Worm (Caenorhabditis elegans): ENCODE measurements around the gene ZK688.11.

The ZK688.11 gene

ce11 chrIII:7855468-7855867 is 29.3 kb downstream of the ZK688.11 start:
- TF ChIP-seq ceh-82 (tag; optimal IDR thresholded peaks at IDR 0.05) (no peak), ceh-16 (tag; optimal IDR thresholded peaks at IDR 0.05) (no peak), hmg-11 (tag; optimal IDR thresholded peaks at IDR 0.05) (no peak), unc-62 (GFP tag; optimal IDR thresholded peaks at IDR 0.05) (no peak), sea-2 (GFP tag; optimal IDR thresholded peaks at IDR 0.05) (no peak), nhr-43 (tag; optimal IDR thresholded peaks at IDR 0.05; ENCODE audit: poor library complexity, severe bottlenecking) (no peak), elt-1 (tag; optimal IDR thresholded peaks at IDR 0.05) (no peak), nhr-76 (tag; optimal IDR thresholded peaks at IDR 0.05) (no peak), nhr-77 (tag; optimal IDR thresholded peaks at IDR 0.05) (no peak), pqm-1 (tag; optimal IDR thresholded peaks at IDR 0.05) (no peak), nhr-28 (tag; optimal IDR thresholded peaks at IDR 0.05) (no peak), tbx-2 (tag; optimal IDR thresholded peaks at IDR 0.05) (no peak), nhr-12 (tag; optimal IDR thresholded peaks at IDR 0.05) (no peak), elt-3 (tag; optimal IDR thresholded peaks at IDR 0.05) (no peak), fos-1 (tag; optimal IDR thresholded peaks at IDR 0.05) (no peak), zag-1 (tag; optimal IDR thresholded peaks at IDR 0.05) (no peak), lin-15B (tag; optimal IDR thresholded peaks at IDR 0.05) (no peak), daf-12 (tag; optimal IDR thresholded peaks at IDR 0.05) (no peak), ZK546.5 (tag; optimal IDR thresholded peaks at IDR 0.05) (no peak)

- peak; percentile 97 for TF ChIP-seq R02D3.7 (tag; optimal IDR thresholded peaks at IDR 0.05)
- peak; percentile 96 for TF ChIP-seq snpc-4 (tag; optimal IDR thresholded peaks at IDR 0.05)
- TF ChIP-seq nhr-76 (tag; optimal IDR thresholded peaks at IDR 0.05), result peak; percentile 92
- peak; percentile 97 for TF ChIP-seq elt-2 (tag; optimal IDR thresholded peaks at IDR 0.05)
- TF ChIP-seq elt-3 (tag; optimal IDR thresholded peaks at IDR 0.05), result peak; percentile 83 to 98 (median 90)
- peak; percentile 96 for TF ChIP-seq elt-1 (tag; optimal IDR thresholded peaks at IDR 0.05)
- peak; percentile 94 for TF ChIP-seq ztf-4 (tag; optimal IDR thresholded peaks at IDR 0.05)
- peak; percentile 99 for TF ChIP-seq unc-62 (GFP tag; optimal IDR thresholded peaks at IDR 0.05)
- no peak for TF ChIP-seq eor-1 (tag; optimal IDR thresholded peaks at IDR 0.05)
- peak; percentile 100 for TF ChIP-seq lsy-12 (tag; optimal IDR thresholded peaks at IDR 0.05)
- peak; percentile 99 for TF ChIP-seq nfya-1 (tag; optimal IDR thresholded peaks at IDR 0.05; ENCODE audit: insufficient read depth)
- TF ChIP-seq jun-1 (tag; optimal IDR thresholded peaks at IDR 0.05), result peak; percentile 99
- TF ChIP-seq nhr-77 (tag; optimal IDR thresholded peaks at IDR 0.05), result peak; percentile 96
- peak; percentile 91 for TF ChIP-seq daf-12 (tag; optimal IDR thresholded peaks at IDR 0.05)
- TF ChIP-seq nhr-23 (tag; optimal IDR thresholded peaks at IDR 0.05), result peak; percentile 100
- peak; percentile 95 for TF ChIP-seq hmg-11 (tag; optimal IDR thresholded peaks at IDR 0.05)
- TF ChIP-seq nhr-237 (tag; optimal IDR thresholded peaks at IDR 0.05), result peak; percentile 48
- peak; percentile 26 for TF ChIP-seq nhr-67 (tag; optimal IDR thresholded peaks at IDR 0.05)
- no peak for TF ChIP-seq ztf-11 (tag; optimal IDR thresholded peaks at IDR 0.05)
- peak; percentile 99 for TF ChIP-seq lin-39 (tag; optimal IDR thresholded peaks at IDR 0.05)
- TF ChIP-seq ceh-28 (tag; optimal IDR thresholded peaks at IDR 0.05), result peak; percentile 97
- peak; percentile 88 for TF ChIP-seq ama-1 (optimal IDR thresholded peaks at IDR 0.05)
- peak; percentile 99 for TF ChIP-seq nhr-43 (tag; optimal IDR thresholded peaks at IDR 0.05; ENCODE audit: poor library complexity, severe bottlenecking)
- TF ChIP-seq nhr-11 (tag; optimal IDR thresholded peaks at IDR 0.05), result peak; percentile 99
- TF ChIP-seq sea-2 (GFP tag; optimal IDR thresholded peaks at IDR 0.05), result peak; percentile 47
- peak; percentile 100 for TF ChIP-seq pha-4 (tag; optimal IDR thresholded peaks at IDR 0.05)
- no peak for TF ChIP-seq ceh-9 (tag; optimal IDR thresholded peaks at IDR 0.05)
- peak; percentile 93 for TF ChIP-seq zag-1 (tag; optimal IDR thresholded peaks at IDR 0.05)
- TF ChIP-seq fkh-2 (tag; optimal IDR thresholded peaks at IDR 0.05), result no peak
- TF ChIP-seq unc-39 (tag; optimal IDR thresholded peaks at IDR 0.05), result peak; percentile 53
- peak; percentile 79 for TF ChIP-seq ZK546.5 (tag; optimal IDR thresholded peaks at IDR 0.05)
- peak; percentile 82 for TF ChIP-seq ceh-16 (tag; optimal IDR thresholded peaks at IDR 0.05)
- peak; percentile 79 for TF ChIP-seq mdl-1 (tag; optimal IDR thresholded peaks at IDR 0.05)
- TF ChIP-seq nhr-25 (tag; optimal IDR thresholded peaks at IDR 0.05), result peak; percentile 100
- peak; percentile 99 for TF ChIP-seq ceh-82 (tag; optimal IDR thresholded peaks at IDR 0.05)
- TF ChIP-seq mml-1 (tag; optimal IDR thresholded peaks at IDR 0.05), result no peak
- peak; percentile 98 for TF ChIP-seq pqm-1 (tag; optimal IDR thresholded peaks at IDR 0.05)
- TF ChIP-seq nhr-28 (tag; optimal IDR thresholded peaks at IDR 0.05), result peak; percentile 86
- TF ChIP-seq egl-5 (tag; optimal IDR thresholded peaks at IDR 0.05), result peak; percentile 97
- peak; percentile 97 for TF ChIP-seq fos-1 (tag; optimal IDR thresholded peaks at IDR 0.05)
- TF ChIP-seq aly-2 (tag; optimal IDR thresholded peaks at IDR 0.05), result peak; percentile 95
- peak; percentile 97 for TF ChIP-seq skn-1 (tag; optimal IDR thresholded peaks at IDR 0.05)
- TF ChIP-seq tbx-2 (tag; optimal IDR thresholded peaks at IDR 0.05), result peak; percentile 97
- TF ChIP-seq lin-15B (tag; optimal IDR thresholded peaks at IDR 0.05), result peak; percentile 100
- peak; percentile 96 for TF ChIP-seq egl-27 (tag; optimal IDR thresholded peaks at IDR 0.05)
- peak; percentile 99 for TF ChIP-seq fkh-10 (GFP tag; optimal IDR thresholded peaks at IDR 0.05)
- no peak for TF ChIP-seq nhr-12 (tag; optimal IDR thresholded peaks at IDR 0.05)
Measured at ce11 chrIII:7854494-7855184, 30.1 kb downstream of the ZK688.11 start, which contains the start of gene rpl-35. rpl-35 (plus strand) TSS chrIII:7855134.

Measured in whole organism, L3 larva.